Worm (Caenorhabditis elegans) whole organism, L2 larva: ENCODE results near the gene mrpl-16.

Experiments
- C34F6.9 ChIP-seq: fragments of 150-350 bp; optimal IDR thresholded peaks from 2 replicates; lab custom pipeline; 2014; ENCODE audit warnings: missing biosample characterization, missing genetic modification characterization
- F13H6.1 ChIP-seq: sonication (generic microtip); optimal IDR thresholded peaks from 2 replicates; lab custom pipeline; 2016; ENCODE audit warnings: missing genetic modification characterization, missing compliant biosample characterization
- R02D3.7 ChIP-seq: fragments of 150-350 bp; optimal IDR thresholded peaks from 2 replicates; lab custom pipeline; 2014; ENCODE audit warnings: missing biosample characterization, missing genetic modification characterization
- Y55F3AM.14 ChIP-seq: fragments of 200-800 bp; sonication (Bioruptor generic); optimal IDR thresholded peaks from 2 replicates; lab custom pipeline; 2018; ENCODE audit warnings: mild to moderate bottlenecking, missing genetic modification characterization, missing compliant biosample characterization
- ZK546.5 ChIP-seq: sonication (generic microtip); optimal IDR thresholded peaks from 2 replicates; lab custom pipeline; 2017; ENCODE audit warnings: missing biosample characterization, missing genetic modification characterization
- alr-1 ChIP-seq: fragments of 150-350 bp; optimal IDR thresholded peaks from 2 replicates; lab custom pipeline; 2014; ENCODE audit warnings: missing biosample characterization, missing genetic modification characterization
- aly-2 ChIP-seq: fragments of 150-350 bp; optimal IDR thresholded peaks from 2 replicates; lab custom pipeline; 2014; ENCODE audit warnings: missing biosample characterization, missing genetic modification characterization
- ama-1 ChIP-seq: fragments of 150-350 bp; optimal IDR thresholded peaks from 2 replicates; lab custom pipeline; 2018; ENCODE audit warnings: inconsistent platforms
- blmp-1 ChIP-seq: sonication (generic microtip); optimal IDR thresholded peaks from 2 replicates; lab custom pipeline; 2017; ENCODE audit warnings: missing genetic modification characterization, mild to moderate bottlenecking, missing compliant biosample characterization, antibody characterized with exemption, moderate library complexity; ENCODE audit not compliant: insufficient read depth
- ceh-16 ChIP-seq: fragments of 150-350 bp; optimal IDR thresholded peaks from 2 replicates; lab custom pipeline; 2014; ENCODE audit warnings: missing biosample characterization, missing genetic modification characterization
- ceh-82 ChIP-seq: fragments of 150-350 bp; optimal IDR thresholded peaks from 2 replicates; lab custom pipeline; 2014; ENCODE audit warnings: missing biosample characterization, missing genetic modification characterization
- crh-2 ChIP-seq: sonication (generic microtip); optimal IDR thresholded peaks from 2 replicates; lab custom pipeline; 2017; ENCODE audit warnings: missing biosample characterization, missing genetic modification characterization
- dmd-4 ChIP-seq: sonication (generic microtip); optimal IDR thresholded peaks from 2 replicates; lab custom pipeline; 2017; ENCODE audit warnings: missing biosample characterization, missing genetic modification characterization
- egl-27 ChIP-seq: sonication (generic microtip); optimal IDR thresholded peaks from 3 replicates; lab custom pipeline; 2017; ENCODE audit warnings: missing biosample characterization, missing genetic modification reagents, missing genetic modification characterization
- elt-1 ChIP-seq: fragments of 150-350 bp; optimal IDR thresholded peaks from 2 replicates; lab custom pipeline; 2014; ENCODE audit warnings: missing biosample characterization, missing genetic modification characterization
- elt-3 ChIP-seq: sonication (generic microtip); optimal IDR thresholded peaks from 2 replicates; lab custom pipeline; 2017; ENCODE audit warnings: missing biosample characterization, missing genetic modification characterization
- fos-1 ChIP-seq: fragments of 150-350 bp; optimal IDR thresholded peaks from 2 replicates; lab custom pipeline; 2014; ENCODE audit warnings: missing biosample characterization, missing genetic modification characterization
- gmeb-1 ChIP-seq: fragments of 150-350 bp; optimal IDR thresholded peaks from 2 replicates; lab custom pipeline; 2014; ENCODE audit warnings: missing biosample characterization, missing genetic modification characterization
- lin-11 ChIP-seq: fragments of 150-350 bp; sonication (generic microtip); optimal IDR thresholded peaks from 2 replicates; lab custom pipeline; 2014; ENCODE audit warnings: missing biosample characterization, missing genetic modification characterization, inconsistent platforms, mixed read lengths
- lin-13 ChIP-seq: fragments of 150-350 bp; optimal IDR thresholded peaks from 2 replicates; lab custom pipeline; 2014; ENCODE audit warnings: missing biosample characterization, missing genetic modification reagents, missing genetic modification characterization
- lin-39 ChIP-seq: fragments of 150-350 bp; optimal IDR thresholded peaks from 2 replicates; lab custom pipeline; 2014; ENCODE audit warnings: missing biosample characterization, missing genetic modification reagents, missing genetic modification characterization
- lsy-2 ChIP-seq, 2 experiments: fragments of 150-350 bp in 1 of 2; sonication (generic microtip) in 1 of 2; optimal IDR thresholded peaks; 2 replicates each; lab custom pipeline; 2014 to 2017; ENCODE audit warnings: missing biosample characterization in 2 of 2, missing genetic modification characterization in 2 of 2
- mab-5 ChIP-seq: fragments of 150-350 bp; optimal IDR thresholded peaks from 2 replicates; lab custom pipeline; 2014; ENCODE audit warnings: missing biosample characterization, missing genetic modification characterization
- mbf-1 ChIP-seq: sonication (generic microtip); optimal IDR thresholded peaks from 2 replicates; lab custom pipeline; 2017; ENCODE audit warnings: missing biosample characterization, missing genetic modification characterization
- mdl-1 ChIP-seq, 2 experiments: fragments of 150-350 bp in 1 of 2; sonication (generic microtip) in 1 of 2; optimal IDR thresholded peaks; 2 replicates each; lab custom pipeline; 2017; ENCODE audit warnings: missing biosample characterization in 2 of 2, missing genetic modification characterization in 2 of 2
- nhr-10 ChIP-seq: sonication (generic microtip); optimal IDR thresholded peaks from 2 replicates; lab custom pipeline; 2017; ENCODE audit warnings: missing biosample characterization, missing genetic modification characterization
- nhr-11 ChIP-seq: fragments of 150-350 bp; optimal IDR thresholded peaks from 2 replicates; lab custom pipeline; 2014; ENCODE audit warnings: missing biosample characterization, missing genetic modification characterization
- nhr-12 ChIP-seq: fragments of 150-350 bp; optimal IDR thresholded peaks from 2 replicates; lab custom pipeline; 2014; ENCODE audit warnings: missing biosample characterization, missing genetic modification characterization
- nhr-129 ChIP-seq: fragments of 150-350 bp; optimal IDR thresholded peaks from 2 replicates; lab custom pipeline; 2014; ENCODE audit warnings: missing biosample characterization, missing genetic modification characterization
- nhr-21 ChIP-seq: fragments of 150-350 bp; optimal IDR thresholded peaks from 2 replicates; lab custom pipeline; 2014; ENCODE audit warnings: missing biosample characterization, missing genetic modification characterization
- nhr-23 ChIP-seq: fragments of 150-350 bp; optimal IDR thresholded peaks from 2 replicates; lab custom pipeline; 2014; ENCODE audit warnings: missing biosample characterization, missing genetic modification reagents, missing genetic modification characterization
- nhr-237 ChIP-seq: fragments of 150-350 bp; optimal IDR thresholded peaks from 2 replicates; lab custom pipeline; 2014; ENCODE audit warnings: missing biosample characterization, missing genetic modification characterization
- nhr-25 ChIP-seq: fragments of 150-350 bp; sonication (generic microtip); optimal IDR thresholded peaks from 3 replicates; lab custom pipeline; 2014; ENCODE audit warnings: missing biosample characterization, missing genetic modification characterization
- nhr-6 ChIP-seq: fragments of 150-350 bp; optimal IDR thresholded peaks from 2 replicates; lab custom pipeline; 2014; ENCODE audit warnings: missing biosample characterization, missing genetic modification characterization
- nhr-77 ChIP-seq: fragments of 150-350 bp; optimal IDR thresholded peaks from 2 replicates; lab custom pipeline; 2014; ENCODE audit warnings: missing biosample characterization, missing genetic modification characterization
- peb-1 ChIP-seq: fragments of 150-350 bp; optimal IDR thresholded peaks from 2 replicates; lab custom pipeline; 2014; ENCODE audit warnings: missing biosample characterization, missing genetic modification characterization
- sem-4 ChIP-seq: fragments of 150-350 bp; optimal IDR thresholded peaks from 2 replicates; lab custom pipeline; 2014; ENCODE audit warnings: missing biosample characterization, missing genetic modification reagents, missing genetic modification characterization
- skn-1 ChIP-seq: sonication (generic microtip); optimal IDR thresholded peaks from 2 replicates; lab custom pipeline; 2017; ENCODE audit warnings: missing biosample characterization, missing genetic modification characterization
- sma-3 ChIP-seq: sonication (generic microtip); optimal IDR thresholded peaks from 2 replicates; lab custom pipeline; 2016; ENCODE audit warnings: missing genetic modification reagents, missing genetic modification characterization, missing compliant biosample characterization
- sma-9 ChIP-seq, 2 experiments: fragments of 150-350 bp in 1 of 2; sonication (generic microtip) in 1 of 2; optimal IDR thresholded peaks; 2 replicates each; lab custom pipeline; 2014 to 2016; ENCODE audit warnings: missing genetic modification characterization in 2 of 2, mild to moderate bottlenecking in 1 of 2, missing biosample characterization in 1 of 2, missing compliant biosample characterization in 1 of 2, missing genetic modification reagents in 1 of 2, moderate library complexity in 1 of 2
- snpc-4 ChIP-seq: fragments of 150-350 bp; optimal IDR thresholded peaks from 2 replicates; lab custom pipeline; 2014; ENCODE audit warnings: missing biosample characterization, missing genetic modification characterization
- unc-39 ChIP-seq: fragments of 150-350 bp; optimal IDR thresholded peaks from 2 replicates; lab custom pipeline; 2014; ENCODE audit warnings: missing biosample characterization, missing genetic modification characterization
- unc-55 ChIP-seq: fragments of 150-350 bp; sonication (generic microtip); optimal IDR thresholded peaks from 3 replicates; lab custom pipeline; 2014; ENCODE audit warnings: missing biosample characterization, missing genetic modification reagents, missing genetic modification characterization
- unc-62 ChIP-seq: fragments of 150-350 bp; optimal IDR thresholded peaks from 2 replicates; lab custom pipeline; 2014; ENCODE audit warnings: missing biosample characterization, missing genetic modification reagents, missing genetic modification characterization
- zag-1 ChIP-seq: fragments of 150-350 bp; optimal IDR thresholded peaks from 2 replicates; lab custom pipeline; 2014; ENCODE audit warnings: missing biosample characterization, missing genetic modification characterization
- ztf-1 ChIP-seq: fragments of 200-800 bp; sonication (Bioruptor generic); conservative IDR thresholded peaks from 2 replicates; pipeline ENCODE4 v1.3.6; 2022; ENCODE audit warnings: missing genetic modification characterization, missing compliant biosample characterization
- ztf-11 ChIP-seq: sonication (generic microtip); optimal IDR thresholded peaks from 2 replicates; lab custom pipeline; 2017; ENCODE audit warnings: missing biosample characterization, missing genetic modification characterization
- ztf-4 ChIP-seq: fragments of 150-350 bp; optimal IDR thresholded peaks from 2 replicates; lab custom pipeline; 2014; ENCODE audit warnings: missing biosample characterization, missing genetic modification characterization

mrpl-16 gene

DNA sequence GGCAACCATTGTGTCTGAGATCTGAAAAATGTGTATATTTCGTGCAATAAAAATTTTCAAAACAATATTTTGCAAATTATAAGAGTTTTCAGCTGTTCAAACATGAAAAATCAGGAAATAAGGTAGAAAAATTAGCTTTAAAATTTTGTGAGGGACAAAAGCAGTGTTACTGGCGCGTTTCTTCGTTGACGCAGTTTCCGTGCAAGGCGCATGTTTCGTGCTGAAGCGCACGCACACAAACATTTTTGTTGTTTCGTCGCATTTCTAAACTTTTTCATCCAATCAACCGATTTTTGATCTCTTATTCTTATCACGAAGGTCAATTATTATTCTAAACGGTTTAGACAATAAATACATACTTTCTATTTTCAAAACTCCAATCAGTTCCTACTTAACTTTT lies 10.9 kb upstream of the mrpl-16 start, which contains the start of gene nifk-1:
Gene nifk-1 (minus strand): TSS at position 27 of the 400 bp plus-strand sequence.
- TF ChIP-seq lsy-2 (tag; optimal IDR thresholded peaks at IDR 0.05; lab: Kevin White, UChicago) (peak; percentile 9 to 87), lin-39 (tag; lab: Kevin White, UChicago) (no peak), R02D3.7 (tag; lab: Kevin White, UChicago) (no peak), gmeb-1 (tag; lab: Kevin White, UChicago) (peak; percentile 76), egl-27 (tag; lab: Kevin White, UChicago) (no peak), ztf-1 (GFP tag; lab: Robert Waterston, UW) (no peak), sma-9 (GFP tag; optimal IDR thresholded peaks at IDR 0.05; lab: Kevin White, UChicago) (peak; percentile 52), sma-9 (tag; optimal IDR thresholded peaks at IDR 0.05; lab: Kevin White, UChicago) (no peak), C34F6.9 (tag; lab: Kevin White, UChicago) (peak; percentile 86), alr-1 (tag; lab: Kevin White, UChicago) (no peak), aly-2 (no peak), elt-3 (tag; lab: Kevin White, UChicago) (no peak), ZK546.5 (tag; lab: Kevin White, UChicago) (no peak), ceh-16 (tag; lab: Kevin White, UChicago) (no peak), nhr-6 (tag; lab: Kevin White, UChicago) (no peak), elt-1 (tag; lab: Kevin White, UChicago) (no peak), unc-62 (no peak), mbf-1 (tag; lab: Kevin White, UChicago) (no peak), Y55F3AM.14 (GFP tag; lab: Kevin White, UChicago) (no peak), dmd-4 (no peak), fos-1 (peak; percentile 70), nhr-237 (no peak), ceh-82 (tag; lab: Kevin White, UChicago) (no peak), ztf-11 (tag; lab: Kevin White, UChicago) (no peak), nhr-12 (tag; lab: Kevin White, UChicago) (no peak), nhr-23 (tag; lab: Kevin White, UChicago) (no peak), ama-1 (lab: Kevin White, UChicago) (no peak), F13H6.1 (tag; lab: Kevin White, UChicago) (peak; percentile 50), nhr-25 (tag; lab: Kevin White, UChicago) (peak; percentile 60), sem-4 (peak; percentile 10), nhr-77 (tag; lab: Kevin White, UChicago) (no peak), lin-13 (peak; percentile 29), sma-3 (GFP tag; lab: Kevin White, UChicago) (peak; percentile 58), nhr-11 (tag; lab: Kevin White, UChicago) (no peak), zag-1 (tag; lab: Kevin White, UChicago) (no peak), snpc-4 (tag; lab: Kevin White, UChicago) (no peak), mdl-1 (tag; optimal IDR thresholded peaks at IDR 0.05; lab: Kevin White, UChicago) (no peak), mab-5 (tag; lab: Kevin White, UChicago) (no peak), skn-1 (tag; lab: Kevin White, UChicago) (no peak), lin-11 (tag; lab: Kevin White, UChicago) (peak; percentile 28), blmp-1 (tag; lab: Kevin White, UChicago) (peak; percentile 37), peb-1 (tag; lab: Kevin White, UChicago) (no peak), ztf-4 (no peak), nhr-10 (tag; lab: Kevin White, UChicago) (no peak), nhr-129 (tag; lab: Kevin White, UChicago) (peak; percentile 79), unc-39 (tag; lab: Kevin White, UChicago) (no peak), crh-2 (tag; lab: Kevin White, UChicago) (peak; percentile 60), nhr-21 (tag; lab: Kevin White, UChicago) (peak; percentile 21), unc-55 (GFP tag; lab: Kevin White, UChicago) (peak; percentile 77)
- TF ChIP-seq, all 48 proteins: peak for 16
